Fruit fly (Drosophila melanogaster) whole organism, embryonic: ENCODE results near the gene odd.

Experiments used
- CG15696 ChIP-seq: fragments of 200-800 bp; sonication (Bioruptor generic); optimal IDR thresholded peaks from 2 replicates; lab custom pipeline; 2019; ENCODE audit warnings: missing biosample characterization, mild to moderate bottlenecking, missing genetic modification characterization, moderate library complexity
- CG4730 ChIP-seq: fragments of 200-800 bp; sonication (Bioruptor generic); IDR thresholded peaks from 2 replicates; pipeline ENCODE4 v1.3.6; 2022; ENCODE audit warnings: missing biosample characterization, missing genetic modification characterization
- Doc3 ChIP-seq: fragments of 200-800 bp; sonication (Bioruptor generic); IDR thresholded peaks from 3 replicates; pipeline ENCODE4 v1.3.6; 2022; ENCODE audit warnings: missing biosample characterization, missing genetic modification characterization; ENCODE audit not compliant: partially characterized antibody
- bbx ChIP-seq: fragments of 200-800 bp; sonication (Bioruptor generic); IDR thresholded peaks from 2 replicates; pipeline ENCODE4 v1.3.6; 2022; ENCODE audit warnings: missing biosample characterization, missing genetic modification characterization; ENCODE audit not compliant: partially characterized antibody
- toy ChIP-seq: fragments of 200-800 bp; sonication (Bioruptor generic); IDR thresholded peaks from 2 replicates; pipeline ENCODE4 v1.3.6; 2022; ENCODE audit warnings: missing biosample characterization, missing genetic modification characterization

DNA sequence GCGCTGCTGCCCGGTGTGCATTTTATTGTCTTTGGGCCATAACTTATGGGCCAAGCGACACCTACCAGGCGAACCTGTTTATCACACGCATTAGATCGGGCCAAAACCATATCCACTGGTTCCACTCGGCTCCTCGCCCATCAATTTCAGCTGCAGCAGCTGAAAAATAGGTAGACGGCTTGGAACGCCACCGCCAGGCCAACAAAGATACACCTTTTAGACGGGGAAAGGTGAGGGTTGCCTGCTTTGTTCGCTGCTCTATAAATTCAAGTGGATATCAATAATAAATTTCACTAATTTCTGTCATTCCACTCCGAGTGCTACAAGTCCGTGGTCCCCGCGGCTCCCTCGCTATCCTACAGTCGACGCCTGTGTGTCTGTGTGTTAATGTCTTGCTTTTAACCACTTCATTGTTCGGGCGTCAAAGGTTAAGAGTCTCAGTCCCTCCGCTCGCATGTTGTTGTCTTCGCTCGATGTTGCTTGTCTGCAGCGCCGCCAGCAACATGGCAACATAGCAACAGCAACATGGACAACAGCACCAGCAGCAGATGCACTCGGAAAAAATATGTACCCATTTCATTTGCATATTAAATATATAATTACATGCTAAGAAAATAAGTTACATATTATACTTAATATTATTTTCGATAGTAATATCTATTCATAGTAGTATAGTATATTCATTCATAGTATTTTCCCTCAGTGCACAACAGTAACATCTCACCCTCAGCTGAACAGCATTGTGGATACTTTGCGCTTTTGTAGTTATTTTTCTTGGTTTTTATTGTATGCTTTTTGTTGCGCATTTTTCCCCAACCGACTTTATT is 18.4 kb downstream of the odd start:
- peak; percentile 96 for TF ChIP-seq CG15696 (tag; lab: Kevin White, UChicago)
- TF ChIP-seq bbx (GFP tag; lab: Robert Waterston, UW), result no peak
- no peak for TF ChIP-seq toy
- TF ChIP-seq CG4730 (GFP tag; lab: Robert Waterston, UW), result peak; percentile 64
- TF ChIP-seq Doc3 (GFP tag; lab: Robert Waterston, UW), result no peak
